Worm (Caenorhabditis elegans): ENCODE results near the gene srap-1.

srap-1 gene

DNA sequence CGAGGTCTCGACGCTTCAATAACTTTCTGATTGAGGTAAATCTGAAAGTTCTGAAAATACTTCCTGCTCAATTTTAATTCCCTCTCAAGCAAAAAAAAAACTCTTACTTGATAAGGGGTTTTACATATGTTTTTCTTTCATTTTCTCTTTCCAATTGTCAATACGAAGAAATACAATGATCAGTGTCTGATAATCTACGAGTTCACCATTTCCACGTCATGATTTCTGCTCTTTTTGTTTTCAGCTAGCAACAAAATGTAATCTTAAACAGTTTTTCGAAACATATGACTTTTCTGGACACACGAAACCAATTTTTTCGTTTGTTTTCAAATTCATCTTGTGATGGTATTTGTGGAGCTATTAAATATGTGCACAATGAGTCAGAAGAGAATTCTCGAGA is 46.9 kb upstream of the srap-1 start:
- TF ChIP-seq F23B12.7 (tag; optimal IDR thresholded peaks at IDR 0.05; ENCODE audit: insufficient read depth) = no peak
- TF ChIP-seq rec-8 (tag; optimal IDR thresholded peaks at IDR 0.05) = no peak
- no peak for TF ChIP-seq snpc-4 (GFP tag; optimal IDR thresholded peaks at IDR 0.05)
- no peak for TF ChIP-seq snpc-4 (tag; optimal IDR thresholded peaks at IDR 0.05)
- no peak for TF ChIP-seq atf-7 (tag; optimal IDR thresholded peaks at IDR 0.05)
- no peak for TF ChIP-seq nhr-80 (tag; optimal IDR thresholded peaks at IDR 0.05)
- TF ChIP-seq lsy-27 (tag; optimal IDR thresholded peaks at IDR 0.05; ENCODE audit: borderline replicate concordance, insufficient read depth) = no peak
- no peak for TF ChIP-seq nhr-120 (GFP tag; IDR thresholded peaks at IDR 0.05)
- TF ChIP-seq sea-2 (GFP tag; IDR thresholded peaks at IDR 0.05) = no peak
- TF ChIP-seq hsf-1 (GFP tag; IDR thresholded peaks at IDR 0.05) = no peak
- TF ChIP-seq F22D6.2 (tag; optimal IDR thresholded peaks at IDR 0.05) = no peak
- TF ChIP-seq Y53G8AR.9 (GFP tag; conservative IDR thresholded peaks at IDR 0.05) = no peak
- TF ChIP-seq tbp1 (GFP tag; optimal IDR thresholded peaks at IDR 0.05) = no peak
- TF ChIP-seq nhr-90 (tag; optimal IDR thresholded peaks at IDR 0.05) = no peak
- no peak for TF ChIP-seq lin-40 (tag; optimal IDR thresholded peaks at IDR 0.05)
- TF ChIP-seq F39B2.1 (GFP tag; IDR thresholded peaks at IDR 0.05) = no peak
- TF ChIP-seq ZK185.1 (tag; optimal IDR thresholded peaks at IDR 0.05; ENCODE audit: poor library complexity, severe bottlenecking) = no peak
- no peak for TF ChIP-seq egl-44 (GFP tag; IDR thresholded peaks at IDR 0.05)
- no peak for TF ChIP-seq cebp-1 (GFP tag; IDR thresholded peaks at IDR 0.05)
- no peak for TF ChIP-seq cebp-1 (tag; optimal IDR thresholded peaks at IDR 0.05)
- no peak for TF ChIP-seq F10E7.11 (tag; optimal IDR thresholded peaks at IDR 0.05)

ce11 chrII:11157660-11158059 is 45.4 kb upstream of the srap-1 start:
- TF ChIP-seq xnd-1 (tag; optimal IDR thresholded peaks at IDR 0.05) (no peak), ztf-28 (GFP tag; IDR thresholded peaks at IDR 0.05) (0 out of 2 replicates have a peak, but pooled peaks have one; percentile 51), ama-1 (optimal IDR thresholded peaks at IDR 0.05) (no peak), ama-1 (GFP tag; optimal IDR thresholded peaks at IDR 0.05) (peak in 1 of 2 experiments; percentile 75), B0261.1 (tag; optimal IDR thresholded peaks at IDR 0.05) (peak; percentile 88), lir-1 (GFP tag; conservative IDR thresholded peaks at IDR 0.05) (0 out of 2 replicates have a peak, but pooled peaks have one; percentile 31), hlh-26 (GFP tag; conservative IDR thresholded peaks at IDR 0.05) (no peak), repo-1 (tag; optimal IDR thresholded peaks at IDR 0.05) (no peak), Y53G8AR.9 (GFP tag; conservative IDR thresholded peaks at IDR 0.05) (no peak), dpff-1 (tag; optimal IDR thresholded peaks at IDR 0.05) (no peak), snpc-1.3 (tag; optimal IDR thresholded peaks at IDR 0.05; ENCODE audit: insufficient read depth) (peak; percentile 58), tbx-9 (tag; optimal IDR thresholded peaks at IDR 0.05; ENCODE audit: borderline replicate concordance) (no peak), ceh-100 (GFP tag; IDR thresholded peaks at IDR 0.05) (peak; percentile 40), lin-35 (GFP tag; optimal IDR thresholded peaks at IDR 0.05) (peak in 1 of 3 experiments; percentile 19), ekl-4 (GFP tag; IDR thresholded peaks at IDR 0.05) (peak; percentile 59; the same call in 1 of the 2 replicates), B0336.3 (GFP tag; IDR thresholded peaks at IDR 0.05) (peak; percentile 37; the same call in 1 of the 2 replicates), ceh-79 (tag; optimal IDR thresholded peaks at IDR 0.05) (no peak), snpc-1.1 (tag; optimal IDR thresholded peaks at IDR 0.05; ENCODE audit: insufficient read depth) (peak; percentile 19), egl-44 (GFP tag; IDR thresholded peaks at IDR 0.05) (peak; percentile 68; the same call in 1 of the 2 replicates), let-526 (GFP tag; IDR thresholded peaks at IDR 0.05) (0 out of 2 replicates have a peak, but pooled peaks have one; percentile 11), F23B12.7 (tag; optimal IDR thresholded peaks at IDR 0.05; ENCODE audit: insufficient read depth) (no peak), him-1 (tag; optimal IDR thresholded peaks at IDR 0.05) (peak; percentile 84), ccch-3 (GFP tag; optimal IDR thresholded peaks at IDR 0.05) (no peak), hrde-1 (tag; optimal IDR thresholded peaks at IDR 0.05; ENCODE audit: borderline replicate concordance) (peak; percentile 58), unc-130 (GFP tag; optimal IDR thresholded peaks at IDR 0.05) (peak; percentile 4), attf-6 (GFP tag; IDR thresholded peaks at IDR 0.05) (0 out of 2 replicates have a peak, but pooled peaks have one; percentile 22), nhr-80 (tag; optimal IDR thresholded peaks at IDR 0.05) (peak; percentile 39), ets-4 (GFP tag; optimal IDR thresholded peaks at IDR 0.05) (no peak), lsl-1 (GFP tag; optimal IDR thresholded peaks at IDR 0.05) (peak; percentile 47), K12H6.12 (tag; optimal IDR thresholded peaks at IDR 0.05) (no peak)

Data from whole organism, young adult.